Worm (Caenorhabditis elegans) whole organism, L1 larva: ENCODE data around the gene srt-43.

Source experiments
- C04F5.9 ChIP-seq: sonication (generic microtip); optimal IDR thresholded peaks from 2 replicates; lab custom pipeline; 2016; ENCODE audit warnings: missing genetic modification characterization, missing compliant biosample characterization
- ama-1 ChIP-seq: fragments of 150-350 bp; optimal IDR thresholded peaks from 2 replicates; lab custom pipeline; 2014
- egl-27 ChIP-seq, 2 experiments: fragments of 150-350 bp in 1 of 2; sonication (generic microtip); optimal IDR thresholded peaks; 3 replicates each; lab custom pipeline; 2017 to 2018; ENCODE audit warnings: missing biosample characterization in 2 of 2, missing genetic modification characterization in 2 of 2, missing genetic modification reagents in 2 of 2
- pag-3 ChIP-seq: sonication (generic microtip); optimal IDR thresholded peaks from 2 replicates; lab custom pipeline; 2017; ENCODE audit warnings: missing genetic modification characterization, mild to moderate bottlenecking, missing compliant biosample characterization, antibody characterized with exemption, borderline replicate concordance; ENCODE audit not compliant: insufficient read depth
- pqm-1 ChIP-seq: sonication (generic microtip); optimal IDR thresholded peaks from 3 replicates; lab custom pipeline; 2017; ENCODE audit warnings: missing biosample characterization, missing genetic modification characterization
- unc-86 ChIP-seq: sonication (generic microtip); optimal IDR thresholded peaks from 2 replicates; lab custom pipeline; 2016; ENCODE audit warnings: missing genetic modification characterization, missing compliant biosample characterization
- ztf-4 ChIP-seq: fragments of 150-350 bp; optimal IDR thresholded peaks from 2 replicates; lab custom pipeline; 2014; ENCODE audit warnings: missing biosample characterization, missing genetic modification characterization

- TF ChIP-seq unc-86 (tag; lab: Kevin White, UChicago), result no peak
- TF ChIP-seq C04F5.9 (tag; lab: Kevin White, UChicago), result no peak
- TF ChIP-seq ztf-4 (tag; lab: Kevin White, UChicago), result no peak
- no peak for TF ChIP-seq pqm-1 (tag; lab: Kevin White, UChicago)
- TF ChIP-seq pag-3 (tag; lab: Kevin White, UChicago), result no peak
- TF ChIP-seq egl-27 (tag; optimal IDR thresholded peaks at IDR 0.05; lab: Kevin White, UChicago), result no peak
- peak; percentile 55 for TF ChIP-seq ama-1 (lab: Kevin White, UChicago)
Measured at ce11 chrV:12811810-12812209, 42.8 kb downstream of the srt-43 start.
